Fruit fly (Drosophila melanogaster) whole organism, embryonic: ENCODE measurements around the gene SelT.

ENCODE experiments used
- Adf1 ChIP-seq: fragments of 200-800 bp; sonication (Bioruptor generic); IDR thresholded peaks from 2 replicates; pipeline ENCODE4 v1.3.6; 2022; ENCODE audit warnings: missing biosample characterization, missing genetic modification characterization
- Atf3 ChIP-seq: fragments of 200-800 bp; sonication (Bioruptor generic); optimal IDR thresholded peaks from 3 replicates; lab custom pipeline; 2016; ENCODE audit warnings: missing biosample characterization, missing genetic modification characterization
- BEAF-32 ChIP-seq: fragments of 200-800 bp; sonication (Bioruptor generic); optimal IDR thresholded peaks from 3 replicates; lab custom pipeline; 2017; ENCODE audit warnings: missing biosample characterization, missing genetic modification characterization, mild to moderate bottlenecking, moderate library complexity, missing genetic modification reagents
- Bgb ChIP-seq: fragments of 200-800 bp; sonication (Bioruptor generic); IDR thresholded peaks from 2 replicates; pipeline ENCODE4 v1.3.6; 2022; ENCODE audit warnings: missing biosample characterization, missing genetic modification characterization; ENCODE audit not compliant: partially characterized antibody
- CG10979 ChIP-seq: fragments of 200-800 bp; sonication (Bioruptor generic); optimal IDR thresholded peaks from 2 replicates; lab custom pipeline; 2018; ENCODE audit warnings: missing biosample characterization, mild to moderate bottlenecking, missing genetic modification characterization, moderate library complexity
- CG11456 ChIP-seq: fragments of 200-800 bp; sonication (Bioruptor generic); IDR thresholded peaks from 3 replicates; pipeline ENCODE4 v1.3.6; 2022; ENCODE audit warnings: missing biosample characterization, missing genetic modification characterization
- CG1233 ChIP-seq: fragments of 200-800 bp; sonication (Bioruptor generic); optimal IDR thresholded peaks from 4 replicates; lab custom pipeline; 2018; ENCODE audit warnings: missing biosample characterization, mild to moderate bottlenecking, missing genetic modification characterization
- CG12942 ChIP-seq: fragments of 200-800 bp; sonication (Bioruptor generic); optimal IDR thresholded peaks from 3 replicates; lab custom pipeline; 2016; ENCODE audit warnings: missing biosample characterization, missing genetic modification characterization
- CG13424 ChIP-seq: fragments of 200-800 bp; sonication (Bioruptor generic); optimal IDR thresholded peaks from 2 replicates; lab custom pipeline; 2019; ENCODE audit warnings: missing biosample characterization, mild to moderate bottlenecking, missing genetic modification characterization, moderate library complexity
- CG15011 ChIP-seq: fragments of 200-800 bp; sonication (Bioruptor generic); optimal IDR thresholded peaks from 3 replicates; lab custom pipeline; 2018; ENCODE audit warnings: missing biosample characterization, mild to moderate bottlenecking, missing genetic modification characterization
- CG16815 ChIP-seq: fragments of 200-800 bp; sonication (Bioruptor generic); optimal IDR thresholded peaks from 3 replicates; lab custom pipeline; 2017; ENCODE audit warnings: missing biosample characterization, mild to moderate bottlenecking, missing genetic modification characterization
- CG17385 ChIP-seq: fragments of 200-800 bp; sonication (Bioruptor generic); optimal IDR thresholded peaks from 3 replicates; lab custom pipeline; 2018; ENCODE audit warnings: missing biosample characterization, mild to moderate bottlenecking, missing genetic modification characterization
- CG17568 ChIP-seq: fragments of 200-800 bp; sonication (Bioruptor generic); optimal IDR thresholded peaks from 2 replicates; lab custom pipeline; 2018; ENCODE audit warnings: missing biosample characterization, mild to moderate bottlenecking, missing genetic modification characterization, moderate library complexity
- CG18476 ChIP-seq: fragments of 200-800 bp; sonication (Bioruptor generic); optimal IDR thresholded peaks from 2 replicates; lab custom pipeline; 2016; ENCODE audit warnings: missing biosample characterization, mild to moderate bottlenecking, missing genetic modification characterization
- CG2712 ChIP-seq: fragments of 200-800 bp; optimal IDR thresholded peaks from 3 replicates; lab custom pipeline; 2019; ENCODE audit warnings: missing biosample characterization, mild to moderate bottlenecking, missing genetic modification characterization, moderate library complexity
- CG30403 ChIP-seq: fragments of 200-800 bp; sonication (Bioruptor generic); optimal IDR thresholded peaks from 3 replicates; lab custom pipeline; 2016; ENCODE audit warnings: missing biosample characterization, missing genetic modification characterization
- CG3995 ChIP-seq: fragments of 200-800 bp; sonication (Bioruptor generic); optimal IDR thresholded peaks from 3 replicates; lab custom pipeline; 2016; ENCODE audit warnings: missing biosample characterization, missing genetic modification characterization
- CG5245 ChIP-seq: fragments of 200-800 bp; sonication (Bioruptor generic); optimal IDR thresholded peaks from 3 replicates; lab custom pipeline; 2016; ENCODE audit warnings: missing biosample characterization, missing genetic modification characterization
- CG6272 ChIP-seq: fragments of 200-800 bp; sonication (Bioruptor generic); IDR thresholded peaks from 2 replicates; pipeline ENCODE4 v1.3.6; 2022; ENCODE audit warnings: missing biosample characterization, missing genetic modification characterization
- CG6791 ChIP-seq: fragments of 200-800 bp; sonication (Bioruptor generic); IDR thresholded peaks from 3 replicates; pipeline ENCODE4 v1.3.6; 2022; ENCODE audit warnings: missing biosample characterization, missing genetic modification characterization; ENCODE audit not compliant: partially characterized antibody
- CG8281 ChIP-seq: fragments of 200-800 bp; sonication (Bioruptor generic); optimal IDR thresholded peaks from 2 replicates; lab custom pipeline; 2018; ENCODE audit warnings: missing biosample characterization, mild to moderate bottlenecking, missing genetic modification characterization, moderate library complexity
- CG8388 ChIP-seq: fragments of 200-800 bp; sonication (Bioruptor generic); optimal IDR thresholded peaks from 2 replicates; lab custom pipeline; 2019; ENCODE audit warnings: missing biosample characterization, mild to moderate bottlenecking, missing genetic modification characterization, moderate library complexity
- CG8765 ChIP-seq: fragments of 200-800 bp; sonication (Bioruptor generic); IDR thresholded peaks from 2 replicates; pipeline ENCODE4 v1.3.6; 2022; ENCODE audit warnings: missing biosample characterization, missing genetic modification characterization
- ERR ChIP-seq: fragments of 200-800 bp; sonication (Bioruptor generic); optimal IDR thresholded peaks from 2 replicates; lab custom pipeline; 2016; ENCODE audit warnings: missing biosample characterization, missing genetic modification characterization
- Gug ChIP-seq: fragments of 200-800 bp; sonication (Bioruptor generic); IDR thresholded peaks from 4 replicates; pipeline ENCODE4 v1.3.6; 2022; ENCODE audit warnings: missing biosample characterization, missing genetic modification characterization
- MBD-R2 ChIP-seq: fragments of 200-800 bp; sonication (Bioruptor generic); IDR thresholded peaks from 2 replicates; pipeline ENCODE4 v1.3.6; 2022; ENCODE audit warnings: missing biosample characterization, missing genetic modification characterization
- Mrtf ChIP-seq: fragments of 200-800 bp; sonication (Bioruptor generic); IDR thresholded peaks from 3 replicates; pipeline ENCODE4 v1.3.6; 2022; ENCODE audit warnings: missing biosample characterization, missing genetic modification characterization
- Myb ChIP-seq: fragments of 200-800 bp; sonication (Bioruptor generic); optimal IDR thresholded peaks from 2 replicates; lab custom pipeline; 2016; ENCODE audit warnings: missing biosample characterization, missing genetic modification characterization
- Side ChIP-seq: fragments of 200-800 bp; sonication (Bioruptor generic); optimal IDR thresholded peaks from 2 replicates; lab custom pipeline; 2016; ENCODE audit warnings: missing biosample characterization, missing genetic modification characterization
- bigmax ChIP-seq: fragments of 200-800 bp; sonication (Bioruptor generic); optimal IDR thresholded peaks from 2 replicates; lab custom pipeline; 2018; ENCODE audit warnings: missing biosample characterization, mild to moderate bottlenecking, missing genetic modification characterization
- caup ChIP-seq: fragments of 200-800 bp; sonication (Bioruptor generic); optimal IDR thresholded peaks from 3 replicates; lab custom pipeline; 2017; ENCODE audit warnings: missing biosample characterization, mild to moderate bottlenecking, missing genetic modification characterization, moderate library complexity; ENCODE audit not compliant: severe bottlenecking
- chinmo ChIP-seq: fragments of 200-800 bp; sonication (Bioruptor generic); IDR thresholded peaks from 4 replicates; pipeline ENCODE4 v1.3.6; 2022; ENCODE audit warnings: missing biosample characterization, missing genetic modification characterization; ENCODE audit not compliant: partially characterized antibody
- crp ChIP-seq, 2 experiments: fragments of 200-800 bp; sonication (Bioruptor generic); optimal IDR thresholded peaks; 2 replicates in 1 of 2; 3 replicates in 1 of 2; lab custom pipeline; 2017; ENCODE audit warnings: missing biosample characterization in 2 of 2, missing genetic modification characterization in 2 of 2, mild to moderate bottlenecking in 1 of 2, moderate library complexity in 1 of 2
- exex ChIP-seq: fragments of 200-800 bp; sonication (Bioruptor generic); optimal IDR thresholded peaks from 4 replicates; lab custom pipeline; 2018; ENCODE audit warnings: missing biosample characterization, mild to moderate bottlenecking, missing genetic modification characterization, moderate library complexity
- hb ChIP-seq: fragments of 200-800 bp; sonication (Bioruptor generic); IDR thresholded peaks from 3 replicates; pipeline ENCODE4 v1.3.6; 2022; ENCODE audit warnings: missing biosample characterization, missing genetic modification characterization; ENCODE audit not compliant: partially characterized antibody
- lbe ChIP-seq: fragments of 200-800 bp; sonication (Bioruptor generic); optimal IDR thresholded peaks from 2 replicates; lab custom pipeline; 2016; ENCODE audit warnings: missing biosample characterization, mild to moderate bottlenecking, missing genetic modification characterization
- lilli ChIP-seq: fragments of 200-800 bp; sonication (Bioruptor generic); optimal IDR thresholded peaks from 3 replicates; lab custom pipeline; 2016; ENCODE audit warnings: missing biosample characterization, missing genetic modification characterization
- lola ChIP-seq, 3 experiments: fragments of >200 bp in 2 of 3; fragments of 200-800 bp in 1 of 3; sonication (Bioruptor generic) in 1 of 3; optimal IDR thresholded peaks; 2 replicates each; lab custom pipeline; 2017 to 2019; ENCODE audit warnings: missing biosample characterization in 3 of 3, missing genetic modification characterization in 3 of 3, mild to moderate bottlenecking in 1 of 3, moderate library complexity in 1 of 3
- p53 ChIP-seq: fragments of 200-800 bp; sonication (Bioruptor generic); optimal IDR thresholded peaks from 2 replicates; lab custom pipeline; 2016; ENCODE audit warnings: missing biosample characterization, missing genetic modification characterization
- pan ChIP-seq, 4 experiments: fragments of >200 bp in 3 of 4; fragments of 200-800 bp in 1 of 4; sonication (Bioruptor generic) in 1 of 4; optimal IDR thresholded peaks in 3 of 4; IDR thresholded peaks in 1 of 4; 2 replicates each; pipeline versions ENCODE4 v1.3.6 to Lab custom; 2017 to 2022; ENCODE audit warnings: missing biosample characterization in 2 of 4, missing genetic modification characterization in 2 of 4, mixed read lengths in 1 of 4
- phol ChIP-seq: fragments of 200-800 bp; sonication (Bioruptor generic); optimal IDR thresholded peaks from 3 replicates; lab custom pipeline; 2018; ENCODE audit warnings: missing biosample characterization, mild to moderate bottlenecking, missing genetic modification characterization, moderate library complexity
- ro ChIP-seq: fragments of 200-800 bp; sonication (Bioruptor generic); IDR thresholded peaks from 2 replicates; pipeline ENCODE4 v1.3.6; 2022; ENCODE audit warnings: missing biosample characterization, missing genetic modification characterization
- sens-2 ChIP-seq: fragments of 200-800 bp; sonication (Bioruptor generic); IDR thresholded peaks from 2 replicates; pipeline ENCODE4 v1.3.6; 2022; ENCODE audit warnings: missing biosample characterization, missing genetic modification characterization
- seq ChIP-seq: fragments of 200-800 bp; sonication (Bioruptor generic); IDR thresholded peaks from 2 replicates; pipeline ENCODE4 v1.3.6; 2022; ENCODE audit warnings: missing biosample characterization, missing genetic modification characterization
- slbo ChIP-seq: fragments of 200-800 bp; sonication (Bioruptor generic); IDR thresholded peaks from 2 replicates; pipeline ENCODE4 v1.3.6; 2022; ENCODE audit warnings: missing biosample characterization, missing genetic modification characterization
- slp2 ChIP-seq: fragments of 200-800 bp; sonication (Bioruptor generic); optimal IDR thresholded peaks from 2 replicates; lab custom pipeline; 2016; ENCODE audit warnings: missing biosample characterization, missing genetic modification characterization
- vfl ChIP-seq: fragments of 200-800 bp; sonication (Bioruptor generic); optimal IDR thresholded peaks from 2 replicates; lab custom pipeline; 2016; ENCODE audit warnings: missing biosample characterization, missing genetic modification characterization
- z ChIP-seq: fragments of 200-800 bp; sonication (Bioruptor generic); IDR thresholded peaks from 3 replicates; pipeline ENCODE4 v1.3.6; 2022; ENCODE audit warnings: missing biosample characterization, missing genetic modification characterization

SelT gene

dm6 chr2L:4981278-4981966, 29.3 kb upstream of the SelT start, which contains the start of the genes CG8892 and CG34126 (continued):
- TF ChIP-seq crp (GFP tag; optimal IDR thresholded peaks at IDR 0.05; lab: Kevin White, UChicago) (peak; percentile 84 to 94), CG16815 (GFP tag; lab: Kevin White, UChicago) (peak; percentile 99), slbo (GFP tag; lab: Robert Waterston, UW) (peak; percentile 98), phol (peak; percentile 98), CG10979 (tag; lab: Kevin White, UChicago) (peak; percentile 95), caup (peak; percentile 96), Adf1 (GFP tag; lab: Robert Waterston, UW) (peak; percentile 80), CG3995 (peak; percentile 83), lbe (GFP tag; lab: Kevin White, UChicago) (peak; percentile 95), CG8281 (peak; percentile 87), z (GFP tag; lab: Robert Waterston, UW) (no peak), p53 (GFP tag; lab: Kevin White, UChicago) (peak; percentile 81), CG12942 (GFP tag; lab: Kevin White, UChicago) (peak; percentile 99), lilli (peak; percentile 98), CG11456 (GFP tag; lab: Robert Waterston, UW) (peak; percentile 97), Mrtf (GFP tag; lab: Robert Waterston, UW) (peak; percentile 96), hb (GFP tag; lab: Robert Waterston, UW) (no peak), CG13424 (peak; percentile 98), CG17385 (GFP tag; lab: Kevin White, UChicago) (peak; percentile 93), slp2 (GFP tag; lab: Kevin White, UChicago) (peak; percentile 96), Atf3 (GFP tag; lab: Kevin White, UChicago) (peak; percentile 96), CG6791 (GFP tag; lab: Robert Waterston, UW) (0 out of 3 replicates have a peak, but pooled peaks have one; percentile 19), bigmax (GFP tag; lab: Kevin White, UChicago) (no peak), Myb (GFP tag; lab: Kevin White, UChicago) (peak; percentile 84), CG8388 (GFP tag; lab: Kevin White, UChicago) (peak; percentile 93), ERR (peak; percentile 87), pan (optimal IDR thresholded peaks at IDR 0.05; lab: Kevin White, UChicago) (no peak), pan (GFP tag; optimal IDR thresholded peaks at IDR 0.05 in 1 of 2, IDR thresholded peaks at IDR 0.05 in 1 of 2) (peak in 1 of 2 experiments; percentile 94), Side (GFP tag; lab: Kevin White, UChicago) (peak; percentile 93), CG8765 (peak; percentile 94), BEAF-32 (GFP tag; lab: Kevin White, UChicago) (peak; percentile 68), MBD-R2 (GFP tag; lab: Robert Waterston, UW) (peak; percentile 97), exex (tag; lab: Kevin White, UChicago) (peak; percentile 83), CG6272 (peak; percentile 97), Gug (GFP tag; lab: Robert Waterston, UW) (peak; percentile 99), seq (peak; percentile 94), CG15011 (GFP tag; lab: Kevin White, UChicago) (peak; percentile 95), CG18476 (peak; percentile 96), lola (GFP tag; optimal IDR thresholded peaks at IDR 0.05; lab: Kevin White, UChicago) (peak in 1 of 3 experiments; percentile 98), CG1233 (GFP tag; lab: Kevin White, UChicago) (peak; percentile 97), CG17568 (GFP tag; lab: Kevin White, UChicago) (no peak), chinmo (GFP tag; lab: Robert Waterston, UW) (peak; percentile 87; the same call in 2 of the 4 replicates), CG2712 (peak; percentile 98), CG30403 (peak; percentile 100), sens-2 (GFP tag; lab: Robert Waterston, UW) (peak; percentile 77), ro (GFP tag; lab: Robert Waterston, UW) (peak; percentile 93), vfl (peak; percentile 97), CG5245 (peak; percentile 96), Bgb (GFP tag; lab: Robert Waterston, UW) (peak; percentile 45; the same call in 1 of the 2 replicates)
